Worm (Caenorhabditis elegans): ENCODE results near the gene col-130.

col-130 gene

ce11 chrIV:12391003-12391637, 37.2 kb downstream of the col-130 start, which contains the start of the genes rps-23 and dpm-3:
Gene rps-23 (minus strand): TSS chrIV:12391053.
Gene dpm-3 (plus strand): TSS chrIV:12391587.
- TF ChIP-seq nhr-25 (tag; optimal IDR thresholded peaks at IDR 0.05) (peak; percentile 95), nhr-11 (tag; optimal IDR thresholded peaks at IDR 0.05) (peak; percentile 61), skn-1 (tag; optimal IDR thresholded peaks at IDR 0.05) (peak; percentile 88), ceh-28 (tag; optimal IDR thresholded peaks at IDR 0.05) (peak; percentile 74), pqm-1 (tag; optimal IDR thresholded peaks at IDR 0.05) (peak; percentile 91), nhr-76 (tag; optimal IDR thresholded peaks at IDR 0.05) (peak; percentile 66), aly-2 (tag; optimal IDR thresholded peaks at IDR 0.05) (no peak), elt-2 (tag; optimal IDR thresholded peaks at IDR 0.05) (peak; percentile 77), ama-1 (optimal IDR thresholded peaks at IDR 0.05) (peak; percentile 73), nhr-43 (tag; optimal IDR thresholded peaks at IDR 0.05; ENCODE audit: poor library complexity, severe bottlenecking) (peak; percentile 96), elt-3 (tag; optimal IDR thresholded peaks at IDR 0.05) (no peak), R02D3.7 (tag; optimal IDR thresholded peaks at IDR 0.05) (peak; percentile 89), nhr-237 (tag; optimal IDR thresholded peaks at IDR 0.05) (no peak), mdl-1 (tag; optimal IDR thresholded peaks at IDR 0.05) (peak; percentile 48), nhr-67 (tag; optimal IDR thresholded peaks at IDR 0.05) (no peak), zag-1 (tag; optimal IDR thresholded peaks at IDR 0.05) (no peak), daf-12 (tag; optimal IDR thresholded peaks at IDR 0.05) (no peak), nfya-1 (tag; optimal IDR thresholded peaks at IDR 0.05; ENCODE audit: insufficient read depth) (peak; percentile 99), fos-1 (tag; optimal IDR thresholded peaks at IDR 0.05) (no peak), hmg-11 (tag; optimal IDR thresholded peaks at IDR 0.05) (peak; percentile 60), egl-27 (tag; optimal IDR thresholded peaks at IDR 0.05) (peak; percentile 20), jun-1 (tag; optimal IDR thresholded peaks at IDR 0.05) (peak; percentile 65), pha-4 (tag; optimal IDR thresholded peaks at IDR 0.05) (peak; percentile 98), nhr-28 (tag; optimal IDR thresholded peaks at IDR 0.05) (no peak), ceh-9 (tag; optimal IDR thresholded peaks at IDR 0.05) (no peak), nhr-12 (tag; optimal IDR thresholded peaks at IDR 0.05) (no peak), ztf-11 (tag; optimal IDR thresholded peaks at IDR 0.05) (no peak), lin-39 (tag; optimal IDR thresholded peaks at IDR 0.05) (peak; percentile 92), nhr-23 (tag; optimal IDR thresholded peaks at IDR 0.05) (peak; percentile 97), ceh-16 (tag; optimal IDR thresholded peaks at IDR 0.05) (peak; percentile 55), elt-1 (tag; optimal IDR thresholded peaks at IDR 0.05) (peak; percentile 45), ZK546.5 (tag; optimal IDR thresholded peaks at IDR 0.05) (peak; percentile 94), egl-5 (tag; optimal IDR thresholded peaks at IDR 0.05) (peak; percentile 58), eor-1 (tag; optimal IDR thresholded peaks at IDR 0.05) (peak in 1 of 2 experiments; percentile 73), fkh-10 (GFP tag; optimal IDR thresholded peaks at IDR 0.05) (peak; percentile 51), lsy-12 (tag; optimal IDR thresholded peaks at IDR 0.05) (peak; percentile 95), tbx-2 (tag; optimal IDR thresholded peaks at IDR 0.05) (peak; percentile 60), mml-1 (tag; optimal IDR thresholded peaks at IDR 0.05) (no peak), snpc-4 (tag; optimal IDR thresholded peaks at IDR 0.05) (peak; percentile 90), ceh-82 (tag; optimal IDR thresholded peaks at IDR 0.05) (peak; percentile 81), fkh-2 (tag; optimal IDR thresholded peaks at IDR 0.05) (no peak), unc-39 (tag; optimal IDR thresholded peaks at IDR 0.05) (no peak), lin-15B (tag; optimal IDR thresholded peaks at IDR 0.05) (peak; percentile 98), ztf-4 (tag; optimal IDR thresholded peaks at IDR 0.05) (no peak), unc-62 (GFP tag; optimal IDR thresholded peaks at IDR 0.05) (no peak), nhr-77 (tag; optimal IDR thresholded peaks at IDR 0.05) (peak; percentile 53), sea-2 (GFP tag; optimal IDR thresholded peaks at IDR 0.05) (no peak)
